Worm (Caenorhabditis elegans): Measurements from ENCODE around the gene sir-2.2.

Gene sir-2.2

DNA sequence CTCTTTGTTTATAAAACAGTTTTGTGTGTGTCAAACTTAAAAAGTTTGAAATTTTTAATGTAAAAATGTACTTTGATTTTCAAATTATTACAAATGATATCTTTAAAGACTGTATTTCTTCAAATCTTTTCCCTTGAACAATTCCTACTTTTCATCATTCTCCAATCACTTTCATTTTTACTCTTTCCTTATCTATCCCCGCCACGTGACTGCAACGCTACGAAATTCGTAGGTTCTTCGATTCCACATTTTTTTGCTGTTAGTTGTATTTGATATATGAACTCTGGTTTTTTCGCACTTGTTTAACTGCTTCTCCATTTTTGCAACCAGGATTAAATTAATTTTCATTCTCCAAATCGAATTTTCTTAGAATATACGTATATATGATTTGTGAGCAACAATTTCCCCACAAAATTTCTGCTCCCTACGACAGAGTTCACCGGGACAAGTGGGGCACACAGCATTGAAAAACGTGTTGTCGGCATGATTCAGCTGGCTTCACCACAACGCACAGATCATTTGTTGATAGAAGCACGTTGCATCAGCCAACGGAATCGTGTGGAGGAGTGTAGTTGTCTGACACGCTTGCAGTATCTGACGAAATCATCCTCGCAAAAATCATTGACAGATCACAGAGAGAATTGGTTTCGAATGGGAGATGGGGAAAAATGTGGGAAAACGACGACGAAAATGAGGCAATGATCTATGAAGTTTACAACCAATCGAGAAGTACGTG, 27.0 kb downstream of the sir-2.2 start (continued):
- TF ChIP-seq lim-7 (GFP tag; IDR thresholded peaks at IDR 0.05) (no peak), arid-1 (GFP tag; conservative IDR thresholded peaks at IDR 0.05) (no peak), lsy-2 (tag; optimal IDR thresholded peaks at IDR 0.05) (peak in 1 of 2 experiments; percentile 27), daf-16 (GFP tag; optimal IDR thresholded peaks at IDR 0.05) (peak in 1 of 2 experiments; percentile 21), daf-16 (tag; optimal IDR thresholded peaks at IDR 0.05) (peak; percentile 61), madf-5 (GFP tag; IDR thresholded peaks at IDR 0.05) (no peak), tra-1 (GFP tag; IDR thresholded peaks at IDR 0.05) (peak; percentile 32; the same call in 1 of the 2 replicates), dmd-8 (GFP tag; IDR thresholded peaks at IDR 0.05) (no peak), mep-1 (tag; optimal IDR thresholded peaks at IDR 0.05) (peak; percentile 43), mdt-29 (GFP tag; IDR thresholded peaks at IDR 0.05) (no peak), F44E2.7 (GFP tag; IDR thresholded peaks at IDR 0.05) (no peak), unc-39 (tag; optimal IDR thresholded peaks at IDR 0.05) (no peak), snpc-1.2 (GFP tag; IDR thresholded peaks at IDR 0.05) (no peak), T20F7.1 (GFP tag; optimal IDR thresholded peaks at IDR 0.05) (peak; percentile 9), nhr-42 (GFP tag; IDR thresholded peaks at IDR 0.05) (no peak), lin-38 (GFP tag; IDR thresholded peaks at IDR 0.05) (no peak), duxl-1 (tag; optimal IDR thresholded peaks at IDR 0.05; ENCODE audit: poor library complexity) (no peak), ctbp-1 (GFP tag; IDR thresholded peaks at IDR 0.05) (no peak), egl-43 (GFP tag; IDR thresholded peaks at IDR 0.05) (no peak), nhr-25 (tag; optimal IDR thresholded peaks at IDR 0.05; ENCODE audit: borderline replicate concordance, insufficient read depth) (no peak), saeg-2 (GFP tag; IDR thresholded peaks at IDR 0.05) (no peak), lir-3 (tag; optimal IDR thresholded peaks at IDR 0.05) (no peak), zag-1 (tag; optimal IDR thresholded peaks at IDR 0.05) (no peak), nhr-237 (tag; optimal IDR thresholded peaks at IDR 0.05) (no peak), tag-97 (GFP tag; IDR thresholded peaks at IDR 0.05) (no peak), Y105C5A.15 (GFP tag; IDR thresholded peaks at IDR 0.05) (no peak), dmd-9 (GFP tag; IDR thresholded peaks at IDR 0.05) (no peak), cey-2 (tag; optimal IDR thresholded peaks at IDR 0.05; ENCODE audit: borderline replicate concordance, insufficient read depth) (no peak), ama-1 (optimal IDR thresholded peaks at IDR 0.05) (peak; percentile 26), hlh-30 (tag; optimal IDR thresholded peaks at IDR 0.05; ENCODE audit: insufficient read depth) (peak; percentile 80), ces-1 (GFP tag; optimal IDR thresholded peaks at IDR 0.05) (no peak), mes-2 (tag; optimal IDR thresholded peaks at IDR 0.05; ENCODE audit: poor library complexity, severe bottlenecking) (peak; percentile 23), dve-1 (tag; optimal IDR thresholded peaks at IDR 0.05; ENCODE audit: insufficient read depth) (peak; percentile 73), fkh-10 (GFP tag; optimal IDR thresholded peaks at IDR 0.05) (no peak), ceh-32 (tag; optimal IDR thresholded peaks at IDR 0.05; ENCODE audit: poor library complexity) (no peak), hmg-1.1 (GFP tag; IDR thresholded peaks at IDR 0.05) (no peak), aly-2 (tag; optimal IDR thresholded peaks at IDR 0.05) (no peak), nhr-48 (tag; optimal IDR thresholded peaks at IDR 0.05) (peak; percentile 94), Y5F2A.4 (GFP tag; optimal IDR thresholded peaks at IDR 0.05) (no peak), attf-4 (tag; optimal IDR thresholded peaks at IDR 0.05) (no peak), spr-1 (tag; optimal IDR thresholded peaks at IDR 0.05) (no peak), nhr-28 (tag; optimal IDR thresholded peaks at IDR 0.05) (peak; percentile 84), Y75B8A.6 (GFP tag; IDR thresholded peaks at IDR 0.05) (no peak), dpl-1 (GFP tag; optimal IDR thresholded peaks at IDR 0.05) (no peak), ZK337.2 (GFP tag; IDR thresholded peaks at IDR 0.05) (no peak), rbr-2 (tag; optimal IDR thresholded peaks at IDR 0.05) (no peak), F37D6.2 (tag; optimal IDR thresholded peaks at IDR 0.05) (no peak), T26A8.4 (GFP tag; IDR thresholded peaks at IDR 0.05) (no peak; the same call in 1 of the 2 replicates), skn-1 (tag; optimal IDR thresholded peaks at IDR 0.05) (no peak), snpc-4 (tag; optimal IDR thresholded peaks at IDR 0.05) (no peak)
